Worm (Caenorhabditis elegans) whole organism, L1 larva: ENCODE measurements around the gene srx-16.

ENCODE experiments used
- C04F5.9 ChIP-seq: sonication (generic microtip); optimal IDR thresholded peaks from 2 replicates; lab custom pipeline; 2016; ENCODE audit warnings: missing genetic modification characterization, missing compliant biosample characterization
- C16A3.4 ChIP-seq: fragments of 150-350 bp; optimal IDR thresholded peaks from 2 replicates; lab custom pipeline; 2014; ENCODE audit warnings: missing biosample characterization, missing genetic modification characterization
- aha-1 ChIP-seq: fragments of 150-350 bp; optimal IDR thresholded peaks from 2 replicates; lab custom pipeline; 2014; ENCODE audit warnings: missing biosample characterization, missing genetic modification characterization
- alr-1 ChIP-seq: fragments of 200-800 bp; sonication (Bioruptor generic); optimal IDR thresholded peaks from 2 replicates; lab custom pipeline; 2018; ENCODE audit warnings: borderline replicate concordance, mild to moderate bottlenecking, missing genetic modification characterization, missing compliant biosample characterization
- aly-2 ChIP-seq: fragments of 150-350 bp; optimal IDR thresholded peaks from 2 replicates; lab custom pipeline; 2014; ENCODE audit warnings: missing biosample characterization, missing genetic modification characterization
- ama-1 ChIP-seq: fragments of 150-350 bp; optimal IDR thresholded peaks from 2 replicates; lab custom pipeline; 2014
- ceh-8 ChIP-seq: fragments of 200-800 bp; sonication (Bioruptor generic); optimal IDR thresholded peaks from 2 replicates; lab custom pipeline; 2018; ENCODE audit warnings: mild to moderate bottlenecking, missing genetic modification characterization, moderate library complexity, missing compliant biosample characterization
- ceh-88 ChIP-seq: fragments of 200-800 bp; sonication (Bioruptor generic); IDR thresholded peaks from 2 replicates; pipeline ENCODE4 v1.3.6; 2022; ENCODE audit warnings: missing genetic modification characterization, missing compliant biosample characterization
- ceh-90 ChIP-seq: sonication (generic microtip); optimal IDR thresholded peaks from 2 replicates; lab custom pipeline; 2016; ENCODE audit warnings: missing genetic modification characterization, missing compliant biosample characterization
- ces-1 ChIP-seq: fragments of 150-350 bp; optimal IDR thresholded peaks from 2 replicates; lab custom pipeline; 2014; ENCODE audit warnings: missing biosample characterization, missing genetic modification reagents, missing genetic modification characterization
- dpl-1 ChIP-seq, 3 experiments: fragments of 150-350 bp in 2 of 3; sonication (generic microtip) in 1 of 3; optimal IDR thresholded peaks; 2 replicates each; lab custom pipeline; 2014 to 2017; ENCODE audit warnings: missing biosample characterization in 3 of 3, missing genetic modification characterization in 3 of 3, missing genetic modification reagents in 3 of 3
- dsc-1 ChIP-seq: sonication (generic microtip); optimal IDR thresholded peaks from 2 replicates; lab custom pipeline; 2016; ENCODE audit warnings: mild to moderate bottlenecking, missing genetic modification characterization, missing compliant biosample characterization
- efl-1 ChIP-seq, 4 experiments: fragments of 150-350 bp; optimal IDR thresholded peaks in 3 of 4; peaks in 1 of 4; 1 replicate in 1 of 4; 2 replicates in 3 of 4; lab custom pipeline; 2014; ENCODE audit warnings: missing biosample characterization in 2 of 4, missing genetic modification characterization in 2 of 4, missing genetic modification reagents in 2 of 4
- egl-13 ChIP-seq: sonication (generic microtip); optimal IDR thresholded peaks from 2 replicates; lab custom pipeline; 2016; ENCODE audit warnings: missing genotype, missing genetic modification reagents, missing genetic modification characterization, missing compliant biosample characterization
- ets-5 ChIP-seq: fragments of 200-800 bp; sonication (Bioruptor generic); IDR thresholded peaks from 2 replicates; pipeline ENCODE4 v1.3.6; 2022; ENCODE audit warnings: missing genetic modification characterization, missing compliant biosample characterization
- fkh-4 ChIP-seq: sonication (generic microtip); optimal IDR thresholded peaks from 2 replicates; lab custom pipeline; 2016; ENCODE audit warnings: missing compliant biosample characterization, missing genetic modification characterization, borderline replicate concordance
- fos-1 ChIP-seq: fragments of 150-350 bp; optimal IDR thresholded peaks from 2 replicates; lab custom pipeline; 2014; ENCODE audit warnings: missing biosample characterization, missing genetic modification characterization
- grh-1 ChIP-seq: fragments of 200-800 bp; sonication (Bioruptor generic); IDR thresholded peaks from 2 replicates; pipeline ENCODE4 v1.3.6; 2022; ENCODE audit warnings: missing genetic modification reagents, missing genetic modification characterization, missing compliant biosample characterization
- hlh-17 ChIP-seq: fragments of 200-800 bp; sonication (Bioruptor generic); optimal IDR thresholded peaks from 2 replicates; lab custom pipeline; 2018; ENCODE audit warnings: missing genetic modification characterization, mild to moderate bottlenecking, missing compliant biosample characterization, moderate library complexity, borderline replicate concordance
- irx-1 ChIP-seq: sonication (generic microtip); optimal IDR thresholded peaks from 2 replicates; lab custom pipeline; 2016; ENCODE audit warnings: missing genetic modification characterization, missing compliant biosample characterization
- isw-1 ChIP-seq: fragments of 200-800 bp; sonication (Bioruptor generic); IDR thresholded peaks from 2 replicates; pipeline ENCODE4 v1.3.6; 2022; ENCODE audit warnings: missing genetic modification characterization, missing compliant biosample characterization
- jun-1 ChIP-seq: fragments of 150-350 bp; optimal IDR thresholded peaks from 2 replicates; lab custom pipeline; 2014; ENCODE audit warnings: missing biosample characterization, missing genetic modification reagents, missing genetic modification characterization
- lin-35 ChIP-seq, 2 experiments: fragments of 150-350 bp; optimal IDR thresholded peaks; 2 replicates each; lab custom pipeline; 2014; ENCODE audit warnings: missing biosample characterization in 2 of 2, missing genetic modification characterization in 2 of 2, missing genetic modification reagents in 2 of 2
- mef-2 ChIP-seq: fragments of 150-350 bp; optimal IDR thresholded peaks from 2 replicates; lab custom pipeline; 2014; ENCODE audit warnings: missing biosample characterization, missing genetic modification characterization
- mep-1 ChIP-seq: fragments of 150-350 bp; optimal IDR thresholded peaks from 2 replicates; lab custom pipeline; 2014; ENCODE audit warnings: missing biosample characterization, missing genetic modification characterization
- nhr-12 ChIP-seq: sonication (generic microtip); optimal IDR thresholded peaks from 2 replicates; lab custom pipeline; 2017; ENCODE audit warnings: missing biosample characterization, missing genetic modification characterization
- nhr-47 ChIP-seq: sonication (generic microtip); optimal IDR thresholded peaks from 2 replicates; lab custom pipeline; 2016; ENCODE audit warnings: mild to moderate bottlenecking, missing genetic modification characterization, moderate library complexity, missing compliant biosample characterization
- nhr-76 ChIP-seq: sonication (generic microtip); optimal IDR thresholded peaks from 2 replicates; lab custom pipeline; 2017; ENCODE audit warnings: missing biosample characterization, missing genetic modification characterization
- nhr-77 ChIP-seq: fragments of 150-350 bp; optimal IDR thresholded peaks from 2 replicates; lab custom pipeline; 2014; ENCODE audit warnings: missing biosample characterization, missing genetic modification characterization
- pag-3 ChIP-seq: sonication (generic microtip); optimal IDR thresholded peaks from 2 replicates; lab custom pipeline; 2017; ENCODE audit warnings: missing genetic modification characterization, mild to moderate bottlenecking, missing compliant biosample characterization, antibody characterized with exemption, borderline replicate concordance; ENCODE audit not compliant: insufficient read depth
- pax-3 ChIP-seq: fragments of 200-800 bp; sonication (Bioruptor generic); optimal IDR thresholded peaks from 2 replicates; lab custom pipeline; 2018; ENCODE audit warnings: mild to moderate bottlenecking, missing genetic modification characterization, moderate library complexity, missing compliant biosample characterization
- rnt-1 ChIP-seq: sonication (generic microtip); optimal IDR thresholded peaks from 2 replicates; lab custom pipeline; 2016; ENCODE audit warnings: mild to moderate bottlenecking, missing genetic modification characterization, moderate library complexity, missing compliant biosample characterization
- skn-1 ChIP-seq: fragments of 150-350 bp; optimal IDR thresholded peaks from 2 replicates; lab custom pipeline; 2014; ENCODE audit warnings: missing biosample characterization, missing genetic modification characterization
- snpc-4 ChIP-seq: fragments of 150-350 bp; optimal IDR thresholded peaks from 2 replicates; lab custom pipeline; 2014; ENCODE audit warnings: missing biosample characterization, missing genetic modification characterization
- sox-4 ChIP-seq: sonication (generic microtip); optimal IDR thresholded peaks from 2 replicates; lab custom pipeline; 2016; ENCODE audit warnings: missing genetic modification characterization, missing compliant biosample characterization
- sptf-1 ChIP-seq: fragments of 150-350 bp; optimal IDR thresholded peaks from 2 replicates; lab custom pipeline; 2014; ENCODE audit warnings: missing biosample characterization, missing genetic modification characterization
- swsn-7 ChIP-seq: sonication (generic microtip); optimal IDR thresholded peaks from 2 replicates; lab custom pipeline; 2016; ENCODE audit warnings: missing genetic modification characterization, missing compliant biosample characterization
- tbx-2 ChIP-seq: sonication (generic microtip); optimal IDR thresholded peaks from 2 replicates; lab custom pipeline; 2016; ENCODE audit warnings: missing genetic modification characterization, missing compliant biosample characterization
- tlp-1 ChIP-seq: fragments of 150-350 bp; optimal IDR thresholded peaks from 2 replicates; lab custom pipeline; 2014; ENCODE audit warnings: missing biosample characterization, missing genetic modification characterization
- unc-130 ChIP-seq: fragments of 150-350 bp; optimal IDR thresholded peaks from 2 replicates; lab custom pipeline; 2017; ENCODE audit warnings: missing biosample characterization, missing genetic modification characterization, inconsistent platforms
- unc-30 ChIP-seq: sonication (generic microtip); optimal IDR thresholded peaks from 2 replicates; lab custom pipeline; 2017; ENCODE audit warnings: missing biosample characterization, missing genetic modification characterization
- vab-15 ChIP-seq: sonication (generic microtip); optimal IDR thresholded peaks from 2 replicates; lab custom pipeline; 2017; ENCODE audit warnings: missing genotype, mild to moderate bottlenecking, missing genetic modification characterization, missing compliant biosample characterization
- ztf-11 ChIP-seq, 2 experiments: sonication (generic microtip); optimal IDR thresholded peaks; 2 replicates each; lab custom pipeline; 2016 to 2017; ENCODE audit warnings: missing genetic modification characterization in 2 of 2, missing biosample characterization in 1 of 2, missing compliant biosample characterization in 1 of 2

Gene srx-16

DNA sequence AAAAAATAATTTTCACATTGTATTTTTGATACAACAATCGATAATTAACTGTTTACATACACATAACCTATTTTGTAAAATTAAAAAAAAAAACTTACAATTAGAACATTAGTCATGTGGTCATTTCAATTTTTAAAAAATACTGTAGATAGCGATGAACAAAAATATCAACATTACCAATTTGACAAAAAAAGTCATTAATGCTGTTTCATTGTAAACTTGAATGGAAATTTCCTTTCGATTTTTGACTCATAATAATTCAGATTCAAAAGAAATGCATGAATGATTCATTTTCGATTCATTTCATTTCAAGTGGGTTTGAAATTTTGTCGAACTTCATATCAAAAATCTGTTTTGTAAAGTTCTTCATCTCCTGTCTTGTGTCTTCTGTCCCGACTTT, 33.3 kb downstream of the srx-16 start, which contains the start of gene C33G8.2:
TSS of gene C33G8.2 (plus strand) at position 301 of the 400 bp plus-strand sequence.
- TF ChIP-seq skn-1 (no peak), efl-1 (optimal IDR thresholded peaks at IDR 0.05; lab: Kevin White, UChicago) (no peak), efl-1 (GFP tag; optimal IDR thresholded peaks at IDR 0.05 in 1 of 2; lab: Kevin White, UChicago) (peak in 1 of 2 experiments; percentile 31)

ce11 chrV:7012617-7013016, 36.5 kb downstream of the srx-16 start, which contains the start of gene srw-127:
srw-127 (plus strand) TSS chrV:7012917.
- TF ChIP-seq ceh-88 (GFP tag; lab: Robert Waterston, UW) (no peak), mep-1 (tag; lab: Kevin White, UChicago) (no peak), hlh-17 (GFP tag; lab: Kevin White, UChicago) (no peak), ama-1 (lab: Kevin White, UChicago) (no peak), egl-13 (no peak), nhr-47 (no peak), fos-1 (no peak), nhr-76 (tag; lab: Kevin White, UChicago) (no peak), skn-1 (no peak), swsn-7 (tag; lab: Kevin White, UChicago) (no peak), ceh-8 (no peak)

DNA sequence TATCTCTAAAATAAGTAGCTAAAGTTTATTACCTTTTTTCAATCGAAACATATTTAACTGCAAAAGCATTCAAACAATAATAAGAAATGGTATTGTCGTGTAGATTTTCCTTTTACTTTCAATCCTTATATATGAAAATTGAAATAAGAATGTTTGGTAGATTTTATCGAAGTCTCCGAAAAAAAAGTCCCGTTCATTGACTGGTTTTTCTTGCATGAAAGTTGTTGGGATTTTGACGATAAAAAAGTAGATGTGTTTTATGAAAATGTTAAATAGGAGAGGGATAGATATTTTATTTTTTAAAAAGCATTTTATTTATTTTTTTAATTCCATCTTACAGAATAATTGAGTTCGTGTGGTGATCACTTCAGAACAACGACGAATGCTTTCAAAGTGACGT, 39.7 kb downstream of the srx-16 start, which contains the start of gene C33G8.13:
TSS of gene C33G8.13 (minus strand) at position 101 of the 400 bp plus-strand sequence.
- TF ChIP-seq pag-3 (tag; lab: Kevin White, UChicago) (no peak), isw-1 (no peak), aha-1 (tag; lab: Kevin White, UChicago) (no peak), tlp-1 (tag; lab: Kevin White, UChicago) (no peak), ces-1 (GFP tag; lab: Kevin White, UChicago) (no peak), sptf-1 (tag; lab: Kevin White, UChicago) (no peak), unc-130 (tag; lab: Kevin White, UChicago) (no peak), snpc-4 (no peak), fkh-4 (tag; lab: Kevin White, UChicago) (no peak), lin-35 (GFP tag; optimal IDR thresholded peaks at IDR 0.05; lab: Kevin White, UChicago) (no peak), grh-1 (GFP tag; lab: Robert Waterston, UW) (no peak), unc-30 (tag; lab: Kevin White, UChicago) (no peak), pax-3 (tag; lab: Kevin White, UChicago) (no peak), C04F5.9 (tag; lab: Kevin White, UChicago) (no peak), tbx-2 (no peak)

- TF ChIP-seq rnt-1 (tag; lab: Kevin White, UChicago) (no peak), ets-5 (GFP tag; lab: Robert Waterston, UW) (no peak), irx-1 (tag; lab: Kevin White, UChicago) (no peak), vab-15 (no peak)
- TF ChIP-seq, all 84 proteins: peak for 0
Measured at ce11 chrV:7017059-7017458, 40.9 kb downstream of the srx-16 start, which contains the start of gene srsx-32. srsx-32 (plus strand) TSS chrV:7017359.

ce11 chrV:7021772-7022171, 45.6 kb downstream of the srx-16 start, which contains the start of gene F20A1.4:
F20A1.4 (minus strand) TSS chrV:7021872.
- peak; percentile 76 for TF ChIP-seq dsc-1 (tag; lab: Kevin White, UChicago)
- no peak for TF ChIP-seq ztf-11 (tag; optimal IDR thresholded peaks at IDR 0.05; lab: Kevin White, UChicago)

ce11 chrV:7022981-7023380, 46.8 kb downstream of the srx-16 start:
- TF ChIP-seq ceh-90 (tag; lab: Kevin White, UChicago) (no peak), nhr-77 (tag; lab: Kevin White, UChicago) (no peak), aly-2 (tag; lab: Kevin White, UChicago) (no peak), ztf-11 (tag; optimal IDR thresholded peaks at IDR 0.05; lab: Kevin White, UChicago) (no peak), unc-30 (tag; lab: Kevin White, UChicago) (no peak), irx-1 (tag; lab: Kevin White, UChicago) (no peak), C04F5.9 (tag; lab: Kevin White, UChicago) (no peak), grh-1 (GFP tag; lab: Robert Waterston, UW) (no peak), tlp-1 (tag; lab: Kevin White, UChicago) (no peak), jun-1 (tag; lab: Kevin White, UChicago) (no peak), C16A3.4 (tag; lab: Kevin White, UChicago) (no peak), mef-2 (no peak), alr-1 (tag; lab: Kevin White, UChicago) (no peak), efl-1 (optimal IDR thresholded peaks at IDR 0.05; lab: Kevin White, UChicago) (no peak), efl-1 (GFP tag; optimal IDR thresholded peaks at IDR 0.05 in 1 of 2; lab: Kevin White, UChicago) (no peak), nhr-12 (tag; lab: Kevin White, UChicago) (no peak), vab-15 (no peak), dpl-1 (GFP tag; optimal IDR thresholded peaks at IDR 0.05; lab: Kevin White, UChicago) (no peak), mep-1 (tag; lab: Kevin White, UChicago) (no peak), sox-4 (tag; lab: Kevin White, UChicago) (no peak)
